Worm (Caenorhabditis elegans) whole organism, L4 larva: Measurements from ENCODE around the gene fbxa-202.

ENCODE experiments used
- F37D6.2 ChIP-seq: sonication (generic microtip); optimal IDR thresholded peaks from 2 replicates; lab custom pipeline; 2016; ENCODE audit warnings: mild to moderate bottlenecking, missing genetic modification characterization, missing compliant biosample characterization
- T20F7.1 ChIP-seq: fragments of 200-800 bp; sonication (Bioruptor generic); optimal IDR thresholded peaks from 2 replicates; lab custom pipeline; 2018; ENCODE audit warnings: mild to moderate bottlenecking, missing genetic modification characterization, missing compliant biosample characterization
- T26A8.4 ChIP-seq: fragments of 200-800 bp; sonication (Bioruptor generic); IDR thresholded peaks from 2 replicates; pipeline ENCODE4 v1.3.6; 2022; ENCODE audit warnings: missing genetic modification characterization, missing compliant biosample characterization
- Y105C5A.15 ChIP-seq: fragments of 200-800 bp; sonication (Bioruptor generic); IDR thresholded peaks from 2 replicates; pipeline ENCODE4 v1.3.6; 2022; ENCODE audit warnings: missing genetic modification characterization, missing compliant biosample characterization
- ZK337.2 ChIP-seq: fragments of 200-800 bp; sonication (Bioruptor generic); IDR thresholded peaks from 2 replicates; pipeline ENCODE4 v1.3.6; 2022; ENCODE audit warnings: missing genetic modification reagents, missing genetic modification characterization, missing compliant biosample characterization
- ZK546.5 ChIP-seq, 2 experiments: sonication (generic microtip); optimal IDR thresholded peaks; 2 replicates each; lab custom pipeline; 2017; ENCODE audit warnings: missing biosample characterization in 2 of 2, missing genetic modification characterization in 2 of 2
- aha-1 ChIP-seq: fragments of 150-350 bp; peaks from one replicate; lab custom pipeline; 2014; ENCODE audit warnings: missing biosample characterization, missing genetic modification characterization
- arid-1 ChIP-seq: fragments of 200-800 bp; sonication (Bioruptor generic); conservative IDR thresholded peaks from 2 replicates; pipeline ENCODE4 v1.3.6; 2022; ENCODE audit warnings: missing genetic modification reagents, missing genetic modification characterization, missing compliant biosample characterization
- ceh-20 ChIP-seq: fragments of 200-800 bp; sonication (Bioruptor generic); IDR thresholded peaks from 2 replicates; pipeline ENCODE4 v1.3.6; 2022; ENCODE audit warnings: missing genetic modification reagents, missing genetic modification characterization, missing compliant biosample characterization
- ceh-28 ChIP-seq: fragments of 150-350 bp; optimal IDR thresholded peaks from 2 replicates; lab custom pipeline; 2014; ENCODE audit warnings: missing biosample characterization, missing genetic modification reagents, missing genetic modification characterization
- daf-16 ChIP-seq, 3 experiments: sonication (generic microtip); optimal IDR thresholded peaks; 2 replicates each; lab custom pipeline; 2016 to 2017; ENCODE audit warnings: missing genetic modification characterization in 3 of 3, missing genetic modification reagents in 3 of 3, mild to moderate bottlenecking in 2 of 3, missing compliant biosample characterization in 2 of 3, missing biosample characterization in 1 of 3, moderate library complexity in 1 of 3
- daf-19 ChIP-seq: fragments of 200-800 bp; sonication (Bioruptor generic); conservative IDR thresholded peaks from 2 replicates; pipeline ENCODE4 v1.3.6; 2022; ENCODE audit warnings: missing genetic modification characterization, missing compliant biosample characterization
- dmd-6 ChIP-seq: fragments of 200-800 bp; sonication (Bioruptor generic); IDR thresholded peaks from 2 replicates; pipeline ENCODE4 v1.3.6; 2022; ENCODE audit warnings: missing genetic modification reagents, missing genetic modification characterization, missing compliant biosample characterization
- dpl-1 ChIP-seq: fragments of 150-350 bp; optimal IDR thresholded peaks from 2 replicates; lab custom pipeline; 2014; ENCODE audit warnings: missing biosample characterization, missing genetic modification reagents, missing genetic modification characterization
- duxl-1 ChIP-seq: sonication (generic microtip); optimal IDR thresholded peaks from 2 replicates; lab custom pipeline; 2016; ENCODE audit warnings: mild to moderate bottlenecking, missing genetic modification characterization, moderate library complexity, missing compliant biosample characterization; ENCODE audit not compliant: poor library complexity
- fkh-10 ChIP-seq: fragments of 150-350 bp; optimal IDR thresholded peaks from 2 replicates; lab custom pipeline; 2014; ENCODE audit warnings: missing biosample characterization, missing genetic modification reagents, missing genetic modification characterization
- fos-1 ChIP-seq: fragments of 150-350 bp; optimal IDR thresholded peaks from 2 replicates; lab custom pipeline; 2014; ENCODE audit warnings: missing biosample characterization, missing genetic modification characterization
- hlh-11 ChIP-seq: fragments of 200-800 bp; sonication (Bioruptor generic); optimal IDR thresholded peaks from 2 replicates; lab custom pipeline; 2018; ENCODE audit warnings: mild to moderate bottlenecking, missing genetic modification characterization, missing compliant biosample characterization
- hmg-1.1 ChIP-seq: fragments of 200-800 bp; sonication (Bioruptor generic); IDR thresholded peaks from 2 replicates; pipeline ENCODE4 v1.3.6; 2022; ENCODE audit warnings: missing genetic modification reagents, missing genetic modification characterization, missing compliant biosample characterization
- lin-29 ChIP-seq: fragments of 200-800 bp; sonication (Bioruptor generic); IDR thresholded peaks from 2 replicates; pipeline ENCODE4 v1.3.6; 2022; ENCODE audit warnings: missing genetic modification reagents, missing genetic modification characterization, missing compliant biosample characterization
- lin-38 ChIP-seq: fragments of 200-800 bp; sonication (Bioruptor generic); IDR thresholded peaks from 2 replicates; pipeline ENCODE4 v1.3.6; 2022; ENCODE audit warnings: missing genetic modification reagents, missing genetic modification characterization, missing compliant biosample characterization
- lir-3 ChIP-seq: sonication (generic microtip); optimal IDR thresholded peaks from 2 replicates; lab custom pipeline; 2016; ENCODE audit warnings: mild to moderate bottlenecking, missing genetic modification characterization, missing compliant biosample characterization
- lsy-2 ChIP-seq, 2 experiments: fragments of 150-350 bp in 1 of 2; sonication (generic microtip) in 1 of 2; optimal IDR thresholded peaks; 2 replicates each; lab custom pipeline; 2014 to 2017; ENCODE audit warnings: missing biosample characterization in 2 of 2, missing genetic modification characterization in 2 of 2
- madf-5 ChIP-seq, 2 experiments: fragments of 200-800 bp; sonication (Bioruptor generic); IDR thresholded peaks; 2 replicates each; pipeline ENCODE4 v1.3.6; 2022; ENCODE audit warnings: missing compliant biosample characterization in 2 of 2, missing genetic modification characterization in 2 of 2
- mdl-1 ChIP-seq, 2 experiments: fragments of 150-350 bp in 1 of 2; sonication (generic microtip) in 1 of 2; optimal IDR thresholded peaks; 2 replicates each; lab custom pipeline; 2014 to 2017; ENCODE audit warnings: missing biosample characterization in 2 of 2, missing genetic modification characterization in 2 of 2
- mep-1 ChIP-seq: fragments of 150-350 bp; sonication (generic microtip); optimal IDR thresholded peaks from 3 replicates; lab custom pipeline; 2014; ENCODE audit warnings: missing biosample characterization, missing genetic modification characterization
- mxl-3 ChIP-seq: fragments of 200-800 bp; sonication (Bioruptor generic); optimal IDR thresholded peaks from 2 replicates; lab custom pipeline; 2018; ENCODE audit warnings: mild to moderate bottlenecking, missing genetic modification characterization, missing compliant biosample characterization
- nhr-41 ChIP-seq: fragments of 200-800 bp; sonication (Bioruptor generic); IDR thresholded peaks from 2 replicates; pipeline ENCODE4 v1.3.6; 2022; ENCODE audit warnings: missing genetic modification reagents, missing genetic modification characterization, missing compliant biosample characterization
- nhr-48 ChIP-seq: sonication (generic microtip); optimal IDR thresholded peaks from 2 replicates; lab custom pipeline; 2016; ENCODE audit warnings: mild to moderate bottlenecking, missing genetic modification characterization, missing compliant biosample characterization
- nhr-77 ChIP-seq: fragments of 150-350 bp; optimal IDR thresholded peaks from 2 replicates; lab custom pipeline; 2014; ENCODE audit warnings: missing biosample characterization, missing genetic modification characterization
- php-3 ChIP-seq: fragments of 200-800 bp; sonication (Bioruptor generic); IDR thresholded peaks from 2 replicates; pipeline ENCODE4 v1.3.6; 2022; ENCODE audit warnings: missing genetic modification reagents, missing genetic modification characterization, missing compliant biosample characterization
- rbr-2 ChIP-seq: sonication (generic microtip); optimal IDR thresholded peaks from 2 replicates; lab custom pipeline; 2016; ENCODE audit warnings: missing genotype, missing genetic modification characterization, missing compliant biosample characterization
- set-16 ChIP-seq: fragments of 200-800 bp; sonication (Bioruptor generic); IDR thresholded peaks from 2 replicates; pipeline ENCODE4 v1.3.6; 2022; ENCODE audit warnings: missing genetic modification reagents, missing genetic modification characterization, missing compliant biosample characterization
- skn-1 ChIP-seq: fragments of 150-350 bp; optimal IDR thresholded peaks from 2 replicates; lab custom pipeline; 2014; ENCODE audit warnings: missing biosample characterization, missing genetic modification characterization
- snpc-1.2 ChIP-seq: fragments of 200-800 bp; sonication (Bioruptor generic); IDR thresholded peaks from 2 replicates; pipeline ENCODE4 v1.3.6; 2022; ENCODE audit warnings: missing genetic modification reagents, missing genetic modification characterization, missing compliant biosample characterization
- spr-1 ChIP-seq: sonication (generic microtip); optimal IDR thresholded peaks from 2 replicates; lab custom pipeline; 2016; ENCODE audit warnings: mild to moderate bottlenecking, missing genetic modification characterization, missing compliant biosample characterization
- unc-130 ChIP-seq: sonication (generic microtip); optimal IDR thresholded peaks from 2 replicates; lab custom pipeline; 2016; ENCODE audit warnings: missing genetic modification reagents, missing genetic modification characterization, missing compliant biosample characterization
- unc-62 ChIP-seq, 3 experiments: fragments of 150-350 bp in 1 of 3; sonication (generic microtip); optimal IDR thresholded peaks in 2 of 3; peaks in 1 of 3; 1 replicate in 1 of 3; 2 replicates in 2 of 3; lab custom pipeline; 2014 to 2017; ENCODE audit warnings: missing biosample characterization in 3 of 3, missing genetic modification characterization in 3 of 3, missing genetic modification reagents in 3 of 3, missing genotype in 1 of 3
- vab-7 ChIP-seq: fragments of 200-800 bp; sonication (Bioruptor generic); IDR thresholded peaks from 2 replicates; pipeline ENCODE4 v1.3.6; 2022; ENCODE audit warnings: missing genetic modification reagents, missing genetic modification characterization, missing compliant biosample characterization

fbxa-202 gene

ce11 chrV:6350109-6350508 is 23.0 kb downstream of the fbxa-202 start:
- TF ChIP-seq ceh-28 = no peak
- TF ChIP-seq ZK546.5 (tag; optimal IDR thresholded peaks at IDR 0.05; lab: Kevin White, UChicago) = no peak
- TF ChIP-seq daf-16 (GFP tag; optimal IDR thresholded peaks at IDR 0.05; lab: Kevin White, UChicago) = peak in 1 of 2 experiments; percentile 10
- no peak for TF ChIP-seq daf-16 (tag; optimal IDR thresholded peaks at IDR 0.05; lab: Kevin White, UChicago)
- TF ChIP-seq dpl-1 (GFP tag; lab: Kevin White, UChicago) = no peak
- no peak for TF ChIP-seq lin-29 (GFP tag; lab: Robert Waterston, UW)
- peak; percentile 45 for TF ChIP-seq hlh-11 (tag; lab: Kevin White, UChicago)
- TF ChIP-seq duxl-1 (tag; lab: Kevin White, UChicago) = no peak
- TF ChIP-seq spr-1 (tag; lab: Kevin White, UChicago) = no peak
- TF ChIP-seq nhr-77 (tag; lab: Kevin White, UChicago) = no peak
- peak; percentile 46 for TF ChIP-seq mep-1
- peak; percentile 63 for TF ChIP-seq set-16 (GFP tag; lab: Robert Waterston, UW)
- TF ChIP-seq vab-7 (GFP tag; lab: Robert Waterston, UW) = no peak
- TF ChIP-seq unc-62 (GFP tag; optimal IDR thresholded peaks at IDR 0.05 in 1 of 2; lab: Kevin White, UChicago) = no peak
- TF ChIP-seq unc-62 (tag; optimal IDR thresholded peaks at IDR 0.05; lab: Kevin White, UChicago) = no peak
- TF ChIP-seq T26A8.4 (GFP tag; lab: Robert Waterston, UW) = no peak
- TF ChIP-seq nhr-41 (GFP tag; lab: Robert Waterston, UW) = no peak
- no peak for TF ChIP-seq skn-1 (tag; lab: Kevin White, UChicago)
- peak; percentile 19 for TF ChIP-seq F37D6.2 (tag; lab: Kevin White, UChicago)
- no peak for TF ChIP-seq fos-1 (tag; lab: Kevin White, UChicago)
- no peak for TF ChIP-seq T20F7.1
- TF ChIP-seq php-3 (GFP tag; lab: Robert Waterston, UW) = no peak
- peak in 1 of 2 experiments; percentile 5 for TF ChIP-seq lsy-2 (tag; optimal IDR thresholded peaks at IDR 0.05; lab: Kevin White, UChicago)
- TF ChIP-seq ZK337.2 (GFP tag; lab: Robert Waterston, UW) = no peak
- TF ChIP-seq unc-130 (GFP tag; lab: Kevin White, UChicago) = no peak
- TF ChIP-seq dmd-6 (GFP tag; lab: Robert Waterston, UW) = peak; percentile 20; the same call in 1 of the 2 replicates
- TF ChIP-seq madf-5 (GFP tag; IDR thresholded peaks at IDR 0.05; lab: Robert Waterston, UW) = no peak
- TF ChIP-seq ceh-20 = peak; percentile 68; the same call in 1 of the 2 replicates
- TF ChIP-seq hmg-1.1 (GFP tag; lab: Robert Waterston, UW) = 0 out of 2 replicates have a peak, but pooled peaks have one; percentile 45
- TF ChIP-seq mdl-1 (tag; optimal IDR thresholded peaks at IDR 0.05; lab: Kevin White, UChicago) = peak in 1 of 2 experiments; percentile 58
- peak; percentile 45 for TF ChIP-seq rbr-2 (tag; lab: Kevin White, UChicago)
- peak; percentile 61 for TF ChIP-seq fkh-10
- TF ChIP-seq aha-1 (tag; lab: Kevin White, UChicago) = peak; percentile 54
- TF ChIP-seq, all 104 proteins: peak for 13

ce11 chrV:6351122-6351521 is 24.0 kb downstream of the fbxa-202 start:
- TF ChIP-seq lir-3 (tag; lab: Kevin White, UChicago) (no peak), mxl-3 (peak; percentile 5), nhr-48 (tag; lab: Kevin White, UChicago) (peak; percentile 61), nhr-41 (GFP tag; lab: Robert Waterston, UW) (peak; percentile 49; the same call in 1 of the 2 replicates), mdl-1 (tag; optimal IDR thresholded peaks at IDR 0.05; lab: Kevin White, UChicago) (peak in 1 of 2 experiments; percentile 41), snpc-1.2 (GFP tag; lab: Robert Waterston, UW) (no peak), hmg-1.1 (GFP tag; lab: Robert Waterston, UW) (0 out of 2 replicates have a peak, but pooled peaks have one; percentile 22), Y105C5A.15 (GFP tag; lab: Robert Waterston, UW) (no peak), aha-1 (tag; lab: Kevin White, UChicago) (peak; percentile 96), lin-29 (GFP tag; lab: Robert Waterston, UW) (peak; percentile 58; the same call in 1 of the 2 replicates), lin-38 (GFP tag; lab: Robert Waterston, UW) (no peak), daf-19 (GFP tag; lab: Robert Waterston, UW) (no peak), hlh-11 (tag; lab: Kevin White, UChicago) (peak; percentile 61), arid-1 (0 out of 2 replicates have a peak, but pooled peaks have one; percentile 23), skn-1 (tag; lab: Kevin White, UChicago) (no peak)
- TF ChIP-seq, all 104 proteins: peak for 9
